Worm (Caenorhabditis elegans) whole organism, L4 larva: ENCODE measurements around the gene acr-7.

Experiments used
- F10B5.3 ChIP-seq: sonication (generic microtip); optimal IDR thresholded peaks from 2 replicates; lab custom pipeline; 2016; ENCODE audit warnings: mild to moderate bottlenecking, missing genetic modification characterization, missing compliant biosample characterization
- T20F7.1 ChIP-seq: fragments of 200-800 bp; sonication (Bioruptor generic); optimal IDR thresholded peaks from 2 replicates; lab custom pipeline; 2018; ENCODE audit warnings: mild to moderate bottlenecking, missing genetic modification characterization, missing compliant biosample characterization
- Y48G9A.11 ChIP-seq: fragments of 200-800 bp; sonication (Bioruptor generic); IDR thresholded peaks from 2 replicates; pipeline ENCODE4 v1.3.6; 2022; ENCODE audit warnings: missing genetic modification reagents, missing genetic modification characterization, missing compliant biosample characterization
- Y5F2A.4 ChIP-seq: fragments of 200-800 bp; sonication (Bioruptor generic); optimal IDR thresholded peaks from 2 replicates; lab custom pipeline; 2018; ENCODE audit warnings: mild to moderate bottlenecking, missing genetic modification characterization, missing compliant biosample characterization
- aha-1 ChIP-seq: fragments of 150-350 bp; peaks from one replicate; lab custom pipeline; 2014; ENCODE audit warnings: missing biosample characterization, missing genetic modification characterization
- ama-1 ChIP-seq: fragments of 150-350 bp; optimal IDR thresholded peaks from 2 replicates; lab custom pipeline; 2014; ENCODE audit warnings: inconsistent platforms, mixed read lengths
- arid-1 ChIP-seq: fragments of 200-800 bp; sonication (Bioruptor generic); conservative IDR thresholded peaks from 2 replicates; pipeline ENCODE4 v1.3.6; 2022; ENCODE audit warnings: missing genetic modification reagents, missing genetic modification characterization, missing compliant biosample characterization
- ceh-20 ChIP-seq: fragments of 200-800 bp; sonication (Bioruptor generic); IDR thresholded peaks from 2 replicates; pipeline ENCODE4 v1.3.6; 2022; ENCODE audit warnings: missing genetic modification reagents, missing genetic modification characterization, missing compliant biosample characterization
- ceh-28 ChIP-seq: fragments of 150-350 bp; optimal IDR thresholded peaks from 2 replicates; lab custom pipeline; 2014; ENCODE audit warnings: missing biosample characterization, missing genetic modification reagents, missing genetic modification characterization
- ceh-32 ChIP-seq: sonication (generic microtip); optimal IDR thresholded peaks from 2 replicates; lab custom pipeline; 2016; ENCODE audit warnings: mild to moderate bottlenecking, missing genetic modification characterization, missing compliant biosample characterization; ENCODE audit not compliant: poor library complexity
- ceh-62 ChIP-seq: sonication (generic microtip); optimal IDR thresholded peaks from 2 replicates; lab custom pipeline; 2017; ENCODE audit warnings: missing biosample characterization, missing genetic modification characterization
- ces-1 ChIP-seq: fragments of 150-350 bp; sonication (generic microtip); optimal IDR thresholded peaks from 4 replicates; lab custom pipeline; 2014; ENCODE audit warnings: missing biosample characterization, missing genetic modification reagents, missing genetic modification characterization
- ctbp-1 ChIP-seq: fragments of 200-800 bp; sonication (Bioruptor generic); IDR thresholded peaks from 2 replicates; pipeline ENCODE4 v1.3.6; 2022; ENCODE audit warnings: missing genetic modification reagents, missing genetic modification characterization, missing compliant biosample characterization
- daf-16 ChIP-seq, 3 experiments: sonication (generic microtip); optimal IDR thresholded peaks; 2 replicates each; lab custom pipeline; 2016 to 2017; ENCODE audit warnings: missing genetic modification characterization in 3 of 3, missing genetic modification reagents in 3 of 3, mild to moderate bottlenecking in 2 of 3, missing compliant biosample characterization in 2 of 3, missing biosample characterization in 1 of 3, moderate library complexity in 1 of 3
- dmd-6 ChIP-seq: fragments of 200-800 bp; sonication (Bioruptor generic); IDR thresholded peaks from 2 replicates; pipeline ENCODE4 v1.3.6; 2022; ENCODE audit warnings: missing genetic modification reagents, missing genetic modification characterization, missing compliant biosample characterization
- dmd-9 ChIP-seq: fragments of 200-800 bp; sonication (Bioruptor generic); IDR thresholded peaks from 2 replicates; pipeline ENCODE4 v1.3.6; 2022; ENCODE audit warnings: missing genetic modification reagents, missing genetic modification characterization, missing compliant biosample characterization
- dpl-1 ChIP-seq: fragments of 150-350 bp; optimal IDR thresholded peaks from 2 replicates; lab custom pipeline; 2014; ENCODE audit warnings: missing biosample characterization, missing genetic modification reagents, missing genetic modification characterization
- dve-1 ChIP-seq: sonication (generic microtip); optimal IDR thresholded peaks from 2 replicates; lab custom pipeline; 2017; ENCODE audit warnings: antibody characterized with exemption, mild to moderate bottlenecking, missing genetic modification characterization, missing compliant biosample characterization; ENCODE audit not compliant: insufficient read depth
- hlh-11 ChIP-seq: fragments of 200-800 bp; sonication (Bioruptor generic); optimal IDR thresholded peaks from 2 replicates; lab custom pipeline; 2018; ENCODE audit warnings: mild to moderate bottlenecking, missing genetic modification characterization, missing compliant biosample characterization
- hlh-30 ChIP-seq: sonication (generic microtip); optimal IDR thresholded peaks from 2 replicates; lab custom pipeline; 2017; ENCODE audit warnings: antibody characterized with exemption, mild to moderate bottlenecking, missing genetic modification characterization, missing compliant biosample characterization; ENCODE audit not compliant: insufficient read depth
- hmg-1.1 ChIP-seq: fragments of 200-800 bp; sonication (Bioruptor generic); IDR thresholded peaks from 2 replicates; pipeline ENCODE4 v1.3.6; 2022; ENCODE audit warnings: missing genetic modification reagents, missing genetic modification characterization, missing compliant biosample characterization
- lin-13 ChIP-seq: fragments of 150-350 bp; optimal IDR thresholded peaks from 2 replicates; lab custom pipeline; 2014; ENCODE audit warnings: missing biosample characterization, missing genetic modification reagents, missing genetic modification characterization
- lin-15B ChIP-seq: fragments of 150-350 bp; sonication (generic microtip); optimal IDR thresholded peaks from 3 replicates; lab custom pipeline; 2014; ENCODE audit warnings: missing biosample characterization, missing genetic modification characterization
- lin-38 ChIP-seq: fragments of 200-800 bp; sonication (Bioruptor generic); IDR thresholded peaks from 2 replicates; pipeline ENCODE4 v1.3.6; 2022; ENCODE audit warnings: missing genetic modification reagents, missing genetic modification characterization, missing compliant biosample characterization
- lsy-2 ChIP-seq, 2 experiments: fragments of 150-350 bp in 1 of 2; sonication (generic microtip) in 1 of 2; optimal IDR thresholded peaks; 2 replicates each; lab custom pipeline; 2014 to 2017; ENCODE audit warnings: missing biosample characterization in 2 of 2, missing genetic modification characterization in 2 of 2
- mdl-1 ChIP-seq, 2 experiments: fragments of 150-350 bp in 1 of 2; sonication (generic microtip) in 1 of 2; optimal IDR thresholded peaks; 2 replicates each; lab custom pipeline; 2014 to 2017; ENCODE audit warnings: missing biosample characterization in 2 of 2, missing genetic modification characterization in 2 of 2
- mdt-29 ChIP-seq: fragments of 200-800 bp; sonication (Bioruptor generic); IDR thresholded peaks from 2 replicates; pipeline ENCODE4 v1.3.6; 2022; ENCODE audit warnings: missing genetic modification reagents, missing genetic modification characterization, missing compliant biosample characterization
- mes-2 ChIP-seq: sonication (generic microtip); optimal IDR thresholded peaks from 2 replicates; lab custom pipeline; 2016; ENCODE audit warnings: missing genotype, mild to moderate bottlenecking, missing genetic modification characterization, missing compliant biosample characterization; ENCODE audit not compliant: poor library complexity, severe bottlenecking
- nhr-102 ChIP-seq: sonication (generic microtip); optimal IDR thresholded peaks from 2 replicates; lab custom pipeline; 2016; ENCODE audit warnings: mild to moderate bottlenecking, missing genetic modification characterization, moderate library complexity, missing compliant biosample characterization
- nhr-11 ChIP-seq: fragments of 150-350 bp; optimal IDR thresholded peaks from 2 replicates; lab custom pipeline; 2014; ENCODE audit warnings: missing biosample characterization, missing genetic modification characterization
- nhr-111 ChIP-seq: fragments of 200-800 bp; sonication (Bioruptor generic); optimal IDR thresholded peaks from 2 replicates; lab custom pipeline; 2018; ENCODE audit warnings: mild to moderate bottlenecking, missing genetic modification characterization, missing compliant biosample characterization
- nhr-237 ChIP-seq: sonication (generic microtip); optimal IDR thresholded peaks from 2 replicates; lab custom pipeline; 2017; ENCODE audit warnings: missing biosample characterization, missing genetic modification characterization
- nhr-25 ChIP-seq: sonication (generic microtip); optimal IDR thresholded peaks from 2 replicates; lab custom pipeline; 2017; ENCODE audit warnings: missing genetic modification characterization, mild to moderate bottlenecking, missing compliant biosample characterization, antibody characterized with exemption, moderate library complexity, borderline replicate concordance; ENCODE audit not compliant: insufficient read depth
- nhr-28 ChIP-seq: fragments of 150-350 bp; optimal IDR thresholded peaks from 2 replicates; lab custom pipeline; 2014; ENCODE audit warnings: missing biosample characterization, missing genetic modification characterization
- nhr-42 ChIP-seq: fragments of 200-800 bp; sonication (Bioruptor generic); IDR thresholded peaks from 2 replicates; pipeline ENCODE4 v1.3.6; 2022; ENCODE audit warnings: missing genetic modification characterization, missing compliant biosample characterization
- nhr-6 ChIP-seq: fragments of 150-350 bp; optimal IDR thresholded peaks from 2 replicates; lab custom pipeline; 2014; ENCODE audit warnings: missing biosample characterization, missing genetic modification characterization
- pha-4 ChIP-seq, 2 experiments: fragments of 150-350 bp in 1 of 2; fragments of 200-800 bp in 1 of 2; sonication (Bioruptor generic) in 1 of 2; IDR thresholded peaks in 1 of 2; optimal IDR thresholded peaks in 1 of 2; 2 replicates each; pipeline versions ENCODE4 v1.3.6 to Lab custom; 2014 to 2022; ENCODE audit warnings: missing genetic modification characterization in 2 of 2, missing genetic modification reagents in 2 of 2, missing biosample characterization in 1 of 2, missing compliant biosample characterization in 1 of 2
- rbr-2 ChIP-seq: sonication (generic microtip); optimal IDR thresholded peaks from 2 replicates; lab custom pipeline; 2016; ENCODE audit warnings: missing genotype, missing genetic modification characterization, missing compliant biosample characterization
- sdz-12 ChIP-seq: fragments of 200-800 bp; sonication (Bioruptor generic); optimal IDR thresholded peaks from 2 replicates; lab custom pipeline; 2018; ENCODE audit warnings: mild to moderate bottlenecking, missing genetic modification characterization, missing compliant biosample characterization
- set-16 ChIP-seq: fragments of 200-800 bp; sonication (Bioruptor generic); IDR thresholded peaks from 2 replicates; pipeline ENCODE4 v1.3.6; 2022; ENCODE audit warnings: missing genetic modification reagents, missing genetic modification characterization, missing compliant biosample characterization
- snpc-1.2 ChIP-seq: fragments of 200-800 bp; sonication (Bioruptor generic); IDR thresholded peaks from 2 replicates; pipeline ENCODE4 v1.3.6; 2022; ENCODE audit warnings: missing genetic modification reagents, missing genetic modification characterization, missing compliant biosample characterization
- spr-3 ChIP-seq: fragments of 200-800 bp; sonication (Bioruptor generic); optimal IDR thresholded peaks from 2 replicates; lab custom pipeline; 2018; ENCODE audit warnings: mild to moderate bottlenecking, missing genetic modification characterization, missing compliant biosample characterization
- unc-62 ChIP-seq, 3 experiments: fragments of 150-350 bp in 1 of 3; sonication (generic microtip); optimal IDR thresholded peaks in 2 of 3; peaks in 1 of 3; 1 replicate in 1 of 3; 2 replicates in 2 of 3; lab custom pipeline; 2014 to 2017; ENCODE audit warnings: missing biosample characterization in 3 of 3, missing genetic modification characterization in 3 of 3, missing genetic modification reagents in 3 of 3, missing genotype in 1 of 3

acr-7 gene

DNA sequence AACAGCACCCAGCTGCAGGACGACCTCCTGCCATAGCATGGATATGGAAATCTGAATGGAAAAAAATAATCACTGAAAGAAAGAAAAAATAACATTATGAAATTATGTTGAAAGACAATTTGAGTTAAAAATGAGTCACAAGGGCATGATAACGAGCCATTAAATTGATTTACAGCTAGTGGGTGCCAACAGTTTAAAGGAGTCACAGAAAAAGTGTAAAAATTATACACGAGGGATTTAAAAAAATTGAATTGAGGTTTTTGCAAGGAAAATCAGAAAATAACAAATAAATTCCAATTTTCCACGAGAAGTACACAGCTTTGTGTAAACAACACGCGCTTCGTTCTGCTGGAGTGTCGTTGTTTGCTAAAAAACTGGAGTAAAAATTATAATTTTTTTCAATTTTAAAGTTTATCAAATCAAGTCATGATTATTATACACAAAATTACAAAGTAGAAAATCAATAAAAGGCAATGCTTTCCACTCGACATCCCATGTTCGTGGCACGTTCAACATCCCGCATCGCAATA, 24.3 kb upstream of the acr-7 start, which contains the start of gene T01H3.3:
Gene T01H3.3 (minus strand): TSS at position 51 of the 530 bp plus-strand sequence.
- TF ChIP-seq nhr-6 (tag; lab: Kevin White, UChicago) (peak; percentile 21), ceh-32 (tag; lab: Kevin White, UChicago) (no peak), Y48G9A.11 (GFP tag; lab: Robert Waterston, UW) (peak; percentile 59), hlh-30 (tag; lab: Kevin White, UChicago) (peak; percentile 30), mes-2 (tag; lab: Kevin White, UChicago) (peak; percentile 67), T20F7.1 (GFP tag; lab: Kevin White, UChicago) (peak; percentile 96), lin-38 (GFP tag; lab: Robert Waterston, UW) (peak; percentile 20; the same call in 1 of the 2 replicates), pha-4 (GFP tag; IDR thresholded peaks at IDR 0.05; lab: Robert Waterston, UW) (no peak), pha-4 (tag; optimal IDR thresholded peaks at IDR 0.05; lab: Kevin White, UChicago) (peak; percentile 65), mdl-1 (tag; optimal IDR thresholded peaks at IDR 0.05; lab: Kevin White, UChicago) (no peak), dve-1 (tag; lab: Kevin White, UChicago) (peak; percentile 30), lin-15B (tag; lab: Kevin White, UChicago) (no peak), dpl-1 (GFP tag; lab: Kevin White, UChicago) (peak; percentile 41), ceh-20 (GFP tag; lab: Robert Waterston, UW) (no peak), nhr-25 (no peak), mdt-29 (GFP tag; lab: Robert Waterston, UW) (no peak), daf-16 (GFP tag; optimal IDR thresholded peaks at IDR 0.05; lab: Kevin White, UChicago) (no peak), daf-16 (tag; optimal IDR thresholded peaks at IDR 0.05; lab: Kevin White, UChicago) (peak; percentile 16), lsy-2 (tag; optimal IDR thresholded peaks at IDR 0.05; lab: Kevin White, UChicago) (peak in 1 of 2 experiments; percentile 83), hlh-11 (tag; lab: Kevin White, UChicago) (no peak), arid-1 (no peak), snpc-1.2 (GFP tag; lab: Robert Waterston, UW) (no peak), ceh-28 (tag; lab: Kevin White, UChicago) (no peak), rbr-2 (tag; lab: Kevin White, UChicago) (peak; percentile 16), set-16 (GFP tag; lab: Robert Waterston, UW) (no peak), spr-3 (no peak), ces-1 (no peak), nhr-102 (tag; lab: Kevin White, UChicago) (no peak), F10B5.3 (no peak), Y5F2A.4 (GFP tag; lab: Kevin White, UChicago) (no peak), ceh-62 (tag; lab: Kevin White, UChicago) (no peak), aha-1 (tag; lab: Kevin White, UChicago) (peak; percentile 86), nhr-42 (no peak)

DNA sequence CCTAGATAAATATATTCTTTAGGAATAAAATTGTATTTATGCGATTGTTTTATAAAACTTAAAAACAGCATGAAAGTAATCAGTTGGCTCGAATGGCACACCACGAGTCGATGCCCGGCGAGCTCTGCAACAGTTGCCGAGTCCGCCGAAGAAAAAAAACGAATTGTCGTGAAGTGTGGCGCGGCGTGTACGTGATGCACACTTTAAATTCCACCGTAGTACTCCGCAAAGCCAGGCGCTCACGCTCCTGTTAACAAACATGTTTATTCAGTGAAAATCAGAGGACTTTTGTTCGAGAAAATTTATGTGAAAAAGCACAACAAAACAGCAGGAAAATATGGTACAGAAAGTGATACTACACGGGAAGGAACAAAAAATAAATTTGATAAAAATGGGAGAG, 21.0 kb upstream of the acr-7 start:
- TF ChIP-seq aha-1 (tag; lab: Kevin White, UChicago) = peak; percentile 84
- TF ChIP-seq ceh-62 (tag; lab: Kevin White, UChicago) = no peak
- no peak for TF ChIP-seq ceh-32 (tag; lab: Kevin White, UChicago)
- peak; percentile 25 for TF ChIP-seq rbr-2 (tag; lab: Kevin White, UChicago)
- peak; percentile 54 for TF ChIP-seq mes-2 (tag; lab: Kevin White, UChicago)
- no peak for TF ChIP-seq ctbp-1
- TF ChIP-seq daf-16 (GFP tag; optimal IDR thresholded peaks at IDR 0.05; lab: Kevin White, UChicago) = peak; percentile 0 to 86
- TF ChIP-seq daf-16 (tag; optimal IDR thresholded peaks at IDR 0.05; lab: Kevin White, UChicago) = peak; percentile 51
- peak; percentile 20 for TF ChIP-seq lin-13
- peak; percentile 6 for TF ChIP-seq dve-1 (tag; lab: Kevin White, UChicago)
- TF ChIP-seq lsy-2 (tag; optimal IDR thresholded peaks at IDR 0.05; lab: Kevin White, UChicago) = peak; percentile 76 to 98
- TF ChIP-seq hmg-1.1 (GFP tag; lab: Robert Waterston, UW) = peak; percentile 57; the same call in 1 of the 2 replicates
- no peak for TF ChIP-seq dmd-9 (GFP tag; lab: Robert Waterston, UW)
- peak; percentile 1 for TF ChIP-seq nhr-11 (tag; lab: Kevin White, UChicago)
- peak; percentile 32 for TF ChIP-seq ama-1 (lab: Kevin White, UChicago)
- TF ChIP-seq lin-38 (GFP tag; lab: Robert Waterston, UW) = 0 out of 2 replicates have a peak, but pooled peaks have one; percentile 40
- no peak for TF ChIP-seq nhr-237
- peak; percentile 35 for TF ChIP-seq nhr-6 (tag; lab: Kevin White, UChicago)
- TF ChIP-seq sdz-12 (GFP tag; lab: Kevin White, UChicago) = no peak
- peak; percentile 78 for TF ChIP-seq T20F7.1 (GFP tag; lab: Kevin White, UChicago)
- TF ChIP-seq dmd-6 (GFP tag; lab: Robert Waterston, UW) = peak; percentile 27; the same call in 1 of the 2 replicates
- TF ChIP-seq nhr-111 (GFP tag; lab: Kevin White, UChicago) = no peak
- peak; percentile 43 for TF ChIP-seq dpl-1 (GFP tag; lab: Kevin White, UChicago)
- peak; percentile 71 for TF ChIP-seq hlh-30 (tag; lab: Kevin White, UChicago)
- no peak for TF ChIP-seq unc-62 (GFP tag; optimal IDR thresholded peaks at IDR 0.05 in 1 of 2; lab: Kevin White, UChicago)
- TF ChIP-seq unc-62 (tag; optimal IDR thresholded peaks at IDR 0.05; lab: Kevin White, UChicago) = no peak
- TF ChIP-seq hlh-11 (tag; lab: Kevin White, UChicago) = peak; percentile 22
- peak; percentile 21 for TF ChIP-seq nhr-28
